Worm (Caenorhabditis elegans): ENCODE measurements around the gene T28C6.11.

DNA sequence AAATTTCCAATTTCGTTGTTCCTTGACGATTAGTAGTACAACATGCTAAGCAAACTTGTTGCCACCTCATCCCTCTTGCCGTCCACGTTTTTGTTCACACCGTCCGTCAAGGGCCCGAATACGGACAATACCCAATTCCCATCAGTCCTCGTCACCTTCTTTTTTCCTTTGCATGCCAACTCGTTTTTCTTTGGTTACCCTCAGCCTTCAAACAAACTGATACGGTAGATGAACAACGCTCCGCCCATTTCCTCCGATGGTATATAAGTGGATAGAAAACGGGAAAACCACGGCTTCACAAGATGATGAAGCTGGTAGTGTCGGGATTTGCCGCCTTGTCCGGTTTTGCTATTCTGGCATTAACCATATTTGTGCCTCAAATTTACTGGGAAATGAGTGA is 7.9 kb upstream of the T28C6.11 start, which contains the start of gene col-118:
- TF ChIP-seq ama-1 (optimal IDR thresholded peaks at IDR 0.05) (no peak), nhr-23 (tag; optimal IDR thresholded peaks at IDR 0.05) (no peak), ZK546.5 (tag; optimal IDR thresholded peaks at IDR 0.05) (no peak), mdl-1 (tag; optimal IDR thresholded peaks at IDR 0.05) (no peak), snpc-4 (tag; optimal IDR thresholded peaks at IDR 0.05) (no peak), nhr-11 (tag; optimal IDR thresholded peaks at IDR 0.05) (no peak), ceh-28 (tag; optimal IDR thresholded peaks at IDR 0.05) (no peak)

Measured in whole organism, L3 larva.